Fruit fly (Drosophila melanogaster) whole organism, embryonic: ENCODE data around the gene Tsf1.

ENCODE experiments used
- BtbVII ChIP-seq: fragments of 200-800 bp; sonication (Bioruptor generic); optimal IDR thresholded peaks from 3 replicates; lab custom pipeline; 2017; ENCODE audit warnings: missing biosample characterization, mild to moderate bottlenecking, missing genetic modification characterization
- CG10147 ChIP-seq: fragments of 200-800 bp; sonication (Bioruptor generic); optimal IDR thresholded peaks from 2 replicates; lab custom pipeline; 2019; ENCODE audit warnings: missing biosample characterization, mild to moderate bottlenecking, missing genetic modification characterization, moderate library complexity
- CG10543 ChIP-seq: fragments of 200-800 bp; sonication (Bioruptor generic); optimal IDR thresholded peaks from 3 replicates; lab custom pipeline; 2017; ENCODE audit warnings: missing biosample characterization, mild to moderate bottlenecking, missing genetic modification characterization, moderate library complexity
- CG1233 ChIP-seq: fragments of 200-800 bp; sonication (Bioruptor generic); optimal IDR thresholded peaks from 4 replicates; lab custom pipeline; 2018; ENCODE audit warnings: missing biosample characterization, mild to moderate bottlenecking, missing genetic modification characterization
- CG12391 ChIP-seq: fragments of 200-800 bp; sonication (Bioruptor generic); optimal IDR thresholded peaks from 3 replicates; lab custom pipeline; 2018; ENCODE audit warnings: missing biosample characterization, mild to moderate bottlenecking, missing genetic modification characterization, moderate library complexity
- CG18476 ChIP-seq: fragments of 200-800 bp; sonication (Bioruptor generic); optimal IDR thresholded peaks from 2 replicates; lab custom pipeline; 2016; ENCODE audit warnings: missing biosample characterization, mild to moderate bottlenecking, missing genetic modification characterization
- CG6254 ChIP-seq: fragments of 200-800 bp; sonication (Bioruptor generic); optimal IDR thresholded peaks from 3 replicates; lab custom pipeline; 2017; ENCODE audit warnings: mild to moderate bottlenecking, missing biosample characterization, missing genetic modification reagents, missing genetic modification characterization
- CG6765 ChIP-seq: fragments of 200-800 bp; sonication (Bioruptor generic); optimal IDR thresholded peaks from 3 replicates; lab custom pipeline; 2017; ENCODE audit warnings: missing biosample characterization, mild to moderate bottlenecking, missing genetic modification characterization
- CG6813 ChIP-seq: fragments of 200-800 bp; sonication (Bioruptor generic); optimal IDR thresholded peaks from 2 replicates; lab custom pipeline; 2017; ENCODE audit warnings: missing biosample characterization, missing genetic modification characterization, mild to moderate bottlenecking, moderate library complexity, missing genetic modification reagents
- CG7556 ChIP-seq: fragments of 200-800 bp; sonication (Bioruptor generic); optimal IDR thresholded peaks from 2 replicates; lab custom pipeline; 2017; ENCODE audit warnings: missing biosample characterization, mild to moderate bottlenecking, missing genetic modification characterization
- CG8281 ChIP-seq: fragments of 200-800 bp; sonication (Bioruptor generic); optimal IDR thresholded peaks from 2 replicates; lab custom pipeline; 2018; ENCODE audit warnings: missing biosample characterization, mild to moderate bottlenecking, missing genetic modification characterization, moderate library complexity
- CG9215 ChIP-seq: fragments of 200-800 bp; sonication (Bioruptor generic); IDR thresholded peaks from 2 replicates; pipeline ENCODE4 v1.3.6; 2022; ENCODE audit warnings: missing biosample characterization, missing genetic modification characterization
- CG9727 ChIP-seq: fragments of 200-800 bp; sonication (Bioruptor generic); optimal IDR thresholded peaks from 3 replicates; lab custom pipeline; 2017; ENCODE audit warnings: missing biosample characterization, mild to moderate bottlenecking, missing genetic modification characterization
- CG9876 ChIP-seq: fragments of 200-800 bp; sonication (Bioruptor generic); optimal IDR thresholded peaks from 2 replicates; lab custom pipeline; 2016; ENCODE audit warnings: missing biosample characterization, missing genetic modification characterization
- CHES-1-like ChIP-seq: fragments of 200-800 bp; sonication (Bioruptor generic); optimal IDR thresholded peaks from 2 replicates; lab custom pipeline; 2016; ENCODE audit warnings: missing biosample characterization, missing genetic modification characterization
- CrebB ChIP-seq: fragments of 200-800 bp; sonication (Bioruptor generic); optimal IDR thresholded peaks from 3 replicates; lab custom pipeline; 2018; ENCODE audit warnings: missing biosample characterization, mild to moderate bottlenecking, missing genetic modification characterization
- Dip2 ChIP-seq: fragments of 200-800 bp; sonication (Bioruptor generic); IDR thresholded peaks from 2 replicates; pipeline ENCODE4 v1.3.6; 2022; ENCODE audit warnings: missing biosample characterization, missing genetic modification characterization
- Fer3 ChIP-seq: fragments of 200-800 bp; sonication (Bioruptor generic); optimal IDR thresholded peaks from 2 replicates; lab custom pipeline; 2018; ENCODE audit warnings: missing biosample characterization, mild to moderate bottlenecking, missing genetic modification characterization, moderate library complexity
- HLHmδ ChIP-seq: fragments of 200-800 bp; sonication (Bioruptor generic); optimal IDR thresholded peaks from 2 replicates; lab custom pipeline; 2018; ENCODE audit warnings: missing biosample characterization, mild to moderate bottlenecking, missing genetic modification characterization, moderate library complexity
- NC2β ChIP-seq: fragments of 200-800 bp; sonication (Bioruptor generic); optimal IDR thresholded peaks from 2 replicates; lab custom pipeline; 2016; ENCODE audit warnings: missing biosample characterization, missing genetic modification characterization
- Neu2 ChIP-seq: fragments of 200-800 bp; sonication (Bioruptor generic); optimal IDR thresholded peaks from 3 replicates; lab custom pipeline; 2016; ENCODE audit warnings: missing biosample characterization, missing genetic modification characterization, borderline replicate concordance
- Rx ChIP-seq: fragments of 200-800 bp; sonication (Bioruptor generic); IDR thresholded peaks from 2 replicates; pipeline ENCODE4 v1.3.6; 2022; ENCODE audit warnings: missing biosample characterization, missing genetic modification characterization
- Sin3A ChIP-seq: fragments of >200 bp; optimal IDR thresholded peaks from 2 replicates; lab custom pipeline; 2018
- Ssrp ChIP-seq: fragments of 200-800 bp; sonication (Bioruptor generic); optimal IDR thresholded peaks from 2 replicates; lab custom pipeline; 2018; ENCODE audit warnings: missing biosample characterization, mild to moderate bottlenecking, missing genetic modification characterization, moderate library complexity
- Tbp ChIP-seq: fragments of >200 bp; optimal IDR thresholded peaks from 2 replicates; lab custom pipeline; 2018; ENCODE audit warnings: missing biosample characterization, missing genetic modification characterization
- Xrp1 ChIP-seq: fragments of 200-800 bp; sonication (Bioruptor generic); IDR thresholded peaks from 2 replicates; pipeline ENCODE4 v1.3.6; 2022; ENCODE audit warnings: missing biosample characterization, missing genetic modification characterization
- bbx ChIP-seq: fragments of 200-800 bp; sonication (Bioruptor generic); IDR thresholded peaks from 2 replicates; pipeline ENCODE4 v1.3.6; 2022; ENCODE audit warnings: missing biosample characterization, missing genetic modification characterization; ENCODE audit not compliant: partially characterized antibody
- cas ChIP-seq: fragments of 200-800 bp; sonication (Bioruptor generic); IDR thresholded peaks from 2 replicates; pipeline ENCODE4 v1.3.6; 2022; ENCODE audit warnings: missing biosample characterization, missing genetic modification characterization
- chinmo ChIP-seq: fragments of 200-800 bp; sonication (Bioruptor generic); IDR thresholded peaks from 4 replicates; pipeline ENCODE4 v1.3.6; 2022; ENCODE audit warnings: missing biosample characterization, missing genetic modification characterization; ENCODE audit not compliant: partially characterized antibody
- corto ChIP-seq: fragments of 200-800 bp; sonication (Bioruptor generic); optimal IDR thresholded peaks from 2 replicates; lab custom pipeline; 2016; ENCODE audit warnings: missing biosample characterization, mild to moderate bottlenecking, missing genetic modification characterization, moderate library complexity
- dimm ChIP-seq: fragments of 200-800 bp; sonication (Bioruptor generic); IDR thresholded peaks from 2 replicates; pipeline ENCODE4 v1.3.6; 2022; ENCODE audit warnings: missing biosample characterization, missing genetic modification characterization
- dmrt99B ChIP-seq: fragments of 200-800 bp; sonication (Bioruptor generic); optimal IDR thresholded peaks from 2 replicates; lab custom pipeline; 2018; ENCODE audit warnings: missing biosample characterization, mild to moderate bottlenecking, missing genetic modification characterization, moderate library complexity
- esg ChIP-seq: fragments of 200-800 bp; sonication (Bioruptor generic); conservative IDR thresholded peaks from 2 replicates; pipeline ENCODE4 v1.3.6; 2022; ENCODE audit warnings: missing biosample characterization, missing genetic modification characterization
- eve ChIP-seq, 2 experiments: fragments of >200 bp; optimal IDR thresholded peaks; 2 replicates each; lab custom pipeline; 2017; ENCODE audit warnings: missing biosample characterization in 2 of 2, missing genetic modification characterization in 2 of 2
- lilli ChIP-seq: fragments of 200-800 bp; sonication (Bioruptor generic); optimal IDR thresholded peaks from 3 replicates; lab custom pipeline; 2016; ENCODE audit warnings: missing biosample characterization, missing genetic modification characterization
- pb ChIP-seq: fragments of 200-800 bp; sonication (Bioruptor generic); optimal IDR thresholded peaks from 3 replicates; lab custom pipeline; 2016; ENCODE audit warnings: missing biosample characterization, missing genetic modification characterization
- pros ChIP-seq: fragments of 200-800 bp; sonication (Bioruptor generic); optimal IDR thresholded peaks from 3 replicates; lab custom pipeline; 2019; ENCODE audit warnings: missing biosample characterization, mild to moderate bottlenecking, missing genetic modification characterization, moderate library complexity
- rib ChIP-seq: fragments of 200-800 bp; sonication (Bioruptor generic); IDR thresholded peaks from 2 replicates; pipeline ENCODE4 v1.3.6; 2022; ENCODE audit warnings: missing biosample characterization, missing genetic modification characterization
- salm ChIP-seq: fragments of 200-800 bp; sonication (Bioruptor generic); optimal IDR thresholded peaks from 2 replicates; lab custom pipeline; 2018; ENCODE audit warnings: missing biosample characterization, mild to moderate bottlenecking, missing genetic modification characterization
- scrt ChIP-seq: fragments of 200-800 bp; sonication (Bioruptor generic); optimal IDR thresholded peaks from 2 replicates; lab custom pipeline; 2018; ENCODE audit warnings: missing biosample characterization, mild to moderate bottlenecking, missing genetic modification characterization, moderate library complexity
- sens ChIP-seq: fragments of 200-800 bp; sonication (Bioruptor generic); peaks from one replicate; lab custom pipeline; 2016; ENCODE audit warnings: missing biosample characterization, missing genetic modification characterization
- slou ChIP-seq: fragments of 200-800 bp; sonication (Bioruptor generic); optimal IDR thresholded peaks from 3 replicates; lab custom pipeline; 2016; ENCODE audit warnings: missing biosample characterization, missing genetic modification characterization
- sob ChIP-seq: fragments of 200-800 bp; sonication (Bioruptor generic); IDR thresholded peaks from 2 replicates; pipeline ENCODE4 v1.3.6; 2022; ENCODE audit warnings: missing biosample characterization, missing genetic modification characterization
- ssp ChIP-seq: fragments of 200-800 bp; sonication (Bioruptor generic); IDR thresholded peaks from 2 replicates; pipeline ENCODE4 v1.3.6; 2022; ENCODE audit warnings: missing biosample characterization, missing genetic modification characterization
- vnd ChIP-seq: fragments of 200-800 bp; sonication (Bioruptor generic); IDR thresholded peaks from 3 replicates; pipeline ENCODE4 v1.3.6; 2022; ENCODE audit warnings: missing biosample characterization, missing genetic modification characterization; ENCODE audit not compliant: partially characterized antibody
- wor ChIP-seq: fragments of 200-800 bp; sonication (Bioruptor generic); IDR thresholded peaks from 2 replicates; pipeline ENCODE4 v1.3.6; 2022; ENCODE audit warnings: missing biosample characterization, missing genetic modification characterization

Gene Tsf1

DNA sequence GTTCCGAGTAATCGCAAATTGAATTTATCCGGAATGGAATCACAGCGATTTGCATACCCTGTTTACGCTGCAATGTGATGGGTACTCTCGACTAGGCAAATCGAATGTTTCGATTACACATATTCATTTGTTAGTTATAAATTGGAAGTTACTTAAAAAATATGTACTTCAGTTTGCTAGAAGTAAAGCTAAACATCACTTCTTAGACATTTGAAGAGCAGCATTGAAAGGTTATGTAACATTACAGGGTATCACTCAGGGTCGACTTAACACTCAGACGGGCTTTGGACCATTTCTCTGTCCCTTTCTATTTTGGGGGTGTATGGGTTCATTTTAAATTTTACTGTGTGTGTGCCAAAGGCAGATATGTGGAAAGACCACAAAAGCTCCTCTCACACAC, 45.9 kb upstream of the Tsf1 start (continued):
- peak; percentile 34; the same call in 1 of the 2 replicates for TF ChIP-seq sob (GFP tag; lab: Robert Waterston, UW)

DNA sequence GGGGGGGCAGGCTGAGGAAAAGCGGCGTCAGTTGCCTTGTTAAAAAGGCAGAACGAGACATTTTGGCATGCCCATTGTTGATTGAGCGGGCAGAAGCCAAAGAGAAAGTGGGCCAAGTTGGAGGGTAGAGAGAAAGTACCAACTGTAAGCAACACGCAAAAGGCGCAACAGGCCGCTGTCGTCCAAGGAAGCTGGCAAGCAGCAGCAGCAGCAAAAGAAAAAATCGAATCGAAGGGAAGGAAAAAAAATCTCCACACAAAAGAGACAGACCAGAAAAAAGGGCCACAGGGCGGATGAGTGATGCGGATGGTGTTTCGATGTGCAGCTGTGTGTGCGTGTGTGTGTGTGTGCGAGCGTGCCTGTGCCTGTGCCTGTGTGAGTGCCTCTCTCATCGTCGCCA, 39.2 kb upstream of the Tsf1 start:
- TF ChIP-seq scrt (GFP tag; lab: Kevin White, UChicago) (peak; percentile 92), Sin3A (lab: Kevin White, UChicago) (no peak)

DNA sequence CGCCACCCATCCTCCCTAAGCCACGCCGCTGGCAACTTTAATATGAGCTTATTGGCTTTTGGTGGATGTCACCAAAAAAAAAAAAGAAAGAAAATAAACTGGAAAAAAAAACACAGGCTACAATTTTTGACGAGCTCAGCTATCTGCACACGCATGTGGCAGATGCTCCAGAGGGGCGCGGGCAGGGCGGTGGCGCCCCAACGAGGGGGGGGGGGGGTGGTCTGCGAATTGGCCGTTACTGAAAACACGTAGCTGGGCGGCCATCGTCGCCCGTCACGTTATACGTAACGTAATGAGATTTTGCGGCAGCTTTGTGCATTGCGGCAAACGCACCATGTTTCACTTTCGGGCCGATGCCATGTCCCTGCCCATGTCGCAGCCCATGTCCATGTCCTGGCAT, 36.3 kb upstream of the Tsf1 start:
- TF ChIP-seq lilli (GFP tag; lab: Kevin White, UChicago) (no peak), CG9876 (GFP tag; lab: Kevin White, UChicago) (no peak), Rx (GFP tag; lab: Robert Waterston, UW) (no peak), rib (no peak), Tbp (GFP tag; lab: Kevin White, UChicago) (no peak), Xrp1 (no peak), CG10147 (GFP tag; lab: Kevin White, UChicago) (no peak), scrt (GFP tag; lab: Kevin White, UChicago) (no peak)
- TF ChIP-seq, all 482 proteins: peak for 0

DNA sequence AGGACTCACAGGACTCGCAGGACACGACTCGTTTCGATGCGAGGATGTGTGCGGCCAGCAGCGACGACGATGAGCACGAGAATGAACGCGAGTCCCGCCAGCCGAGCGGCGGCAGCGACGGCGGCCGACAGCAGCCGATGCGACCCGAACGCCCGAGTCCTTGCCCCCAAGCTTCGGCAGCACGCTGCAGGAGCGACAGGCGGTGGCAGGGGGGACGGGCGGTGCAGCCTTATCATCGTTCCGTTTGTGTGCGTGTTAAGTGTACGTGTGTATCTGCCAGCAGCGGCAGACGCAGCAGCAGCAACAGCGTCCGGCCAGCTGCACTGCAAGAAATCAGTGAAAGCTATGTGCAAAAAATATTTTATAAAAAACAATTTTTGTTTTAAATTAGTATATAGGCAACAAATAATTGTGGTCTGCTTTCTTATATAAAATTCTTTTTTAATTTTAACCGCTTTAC, 30.7 kb upstream of the Tsf1 start, which contains the start of gene kairos:
kairos (minus strand) TSS at position 51 of the 460 bp plus-strand sequence.
- no peak for TF ChIP-seq CG7556 (GFP tag; lab: Kevin White, UChicago)
- TF ChIP-seq esg (GFP tag; lab: Robert Waterston, UW): no peak; the same call in 1 of the 2 replicates
- TF ChIP-seq CrebB (tag; lab: Kevin White, UChicago): no peak
- no peak for TF ChIP-seq slou (GFP tag; lab: Kevin White, UChicago)
- TF ChIP-seq cas (GFP tag; lab: Robert Waterston, UW): no peak
- no peak for TF ChIP-seq bbx (GFP tag; lab: Robert Waterston, UW)
- no peak for TF ChIP-seq CG1233
- TF ChIP-seq corto (GFP tag; lab: Kevin White, UChicago): no peak
- no peak for TF ChIP-seq CG12391 (tag; lab: Kevin White, UChicago)
- TF ChIP-seq Sin3A (lab: Kevin White, UChicago): no peak
- no peak for TF ChIP-seq CG8281
- no peak for TF ChIP-seq CG6254 (GFP tag; lab: Kevin White, UChicago)
- TF ChIP-seq BtbVII (GFP tag; lab: Kevin White, UChicago): no peak
- TF ChIP-seq NC2β (GFP tag; lab: Kevin White, UChicago): no peak
- no peak for TF ChIP-seq CG18476 (GFP tag; lab: Kevin White, UChicago)
- no peak for TF ChIP-seq CG9727 (GFP tag; lab: Kevin White, UChicago)
- peak; percentile 40 for TF ChIP-seq dmrt99B (tag; lab: Kevin White, UChicago)
- no peak for TF ChIP-seq Neu2
- TF ChIP-seq pros: no peak
- TF ChIP-seq wor (GFP tag; lab: Robert Waterston, UW): no peak
- no peak for TF ChIP-seq salm (tag; lab: Kevin White, UChicago)
- TF ChIP-seq vnd (GFP tag; lab: Robert Waterston, UW): no peak
- no peak for TF ChIP-seq HLHmδ (GFP tag; lab: Kevin White, UChicago)
- TF ChIP-seq Dip2 (GFP tag; lab: Robert Waterston, UW): no peak
- peak; percentile 58 for TF ChIP-seq sens
- no peak for TF ChIP-seq eve (GFP tag; optimal IDR thresholded peaks at IDR 0.05; lab: Kevin White, UChicago)
- peak; percentile 20; the same call in 1 of the 2 replicates for TF ChIP-seq dimm (GFP tag; lab: Robert Waterston, UW)
- TF ChIP-seq chinmo: 0 out of 4 replicates have a peak, but pooled peaks have one; percentile 53
- TF ChIP-seq CG6765: no peak
- TF ChIP-seq Ssrp (tag; lab: Kevin White, UChicago): no peak
- no peak for TF ChIP-seq CHES-1-like (GFP tag; lab: Kevin White, UChicago)
- no peak for TF ChIP-seq pb (GFP tag; lab: Kevin White, UChicago)
- no peak for TF ChIP-seq ssp
- no peak for TF ChIP-seq CG6813 (GFP tag; lab: Kevin White, UChicago)
- no peak for TF ChIP-seq CG9215 (GFP tag; lab: Robert Waterston, UW)
- peak; percentile 21 for TF ChIP-seq Fer3 (tag; lab: Kevin White, UChicago)
- no peak for TF ChIP-seq CG10543 (GFP tag; lab: Kevin White, UChicago)
